Worm (Caenorhabditis elegans) whole organism, L1 larva: ENCODE results near the gene sut-2.

ENCODE experiments used
- aha-1 ChIP-seq: fragments of 150-350 bp; optimal IDR thresholded peaks from 2 replicates; lab custom pipeline; 2014; ENCODE audit warnings: missing biosample characterization, missing genetic modification characterization
- aly-2 ChIP-seq: fragments of 150-350 bp; optimal IDR thresholded peaks from 2 replicates; lab custom pipeline; 2014; ENCODE audit warnings: missing biosample characterization, missing genetic modification characterization
- blmp-1 ChIP-seq: fragments of 150-350 bp; optimal IDR thresholded peaks from 2 replicates; lab custom pipeline; 2014; ENCODE audit warnings: missing biosample characterization, missing genetic modification characterization
- elt-3 ChIP-seq, 6 experiments: fragments of 150-350 bp in 1 of 6; sonication (generic microtip); optimal IDR thresholded peaks; 2 replicates each; lab custom pipeline; 2017 to 2018; ENCODE audit warnings: missing biosample characterization in 6 of 6, missing genetic modification characterization in 6 of 6, inconsistent platforms in 1 of 6
- grh-1 ChIP-seq: fragments of 200-800 bp; sonication (Bioruptor generic); IDR thresholded peaks from 2 replicates; pipeline ENCODE4 v1.3.6; 2022; ENCODE audit warnings: missing genetic modification reagents, missing genetic modification characterization, missing compliant biosample characterization
- lin-13 ChIP-seq: fragments of 150-350 bp; optimal IDR thresholded peaks from 2 replicates; lab custom pipeline; 2014; ENCODE audit warnings: missing biosample characterization, missing genetic modification reagents, missing genetic modification characterization
- lin-14 ChIP-seq: fragments of 200-800 bp; sonication (Bioruptor generic); optimal IDR thresholded peaks from 2 replicates; lab custom pipeline; 2018; ENCODE audit warnings: mild to moderate bottlenecking, missing genetic modification characterization, moderate library complexity, missing compliant biosample characterization
- nhr-47 ChIP-seq: sonication (generic microtip); optimal IDR thresholded peaks from 2 replicates; lab custom pipeline; 2016; ENCODE audit warnings: mild to moderate bottlenecking, missing genetic modification characterization, moderate library complexity, missing compliant biosample characterization
- skn-1 ChIP-seq: fragments of 150-350 bp; optimal IDR thresholded peaks from 2 replicates; lab custom pipeline; 2014; ENCODE audit warnings: missing biosample characterization, missing genetic modification characterization
- snpc-4 ChIP-seq: fragments of 150-350 bp; optimal IDR thresholded peaks from 2 replicates; lab custom pipeline; 2014; ENCODE audit warnings: missing biosample characterization, missing genetic modification characterization
- xbp-1 ChIP-seq: sonication (generic microtip); optimal IDR thresholded peaks from 2 replicates; lab custom pipeline; 2016; ENCODE audit warnings: missing genetic modification characterization, missing compliant biosample characterization
- zag-1 ChIP-seq: fragments of 150-350 bp; optimal IDR thresholded peaks from 2 replicates; lab custom pipeline; 2014; ENCODE audit warnings: missing biosample characterization, missing genetic modification characterization

ce11 chrV:4570833-4571232 is 984 bp upstream of the sut-2 start, which contains the start of gene Y61A9LA.3:
- TF ChIP-seq aha-1 (tag; lab: Kevin White, UChicago) (no peak), aly-2 (tag; lab: Kevin White, UChicago) (no peak), nhr-47 (tag; lab: Kevin White, UChicago) (no peak), snpc-4 (tag; lab: Kevin White, UChicago) (no peak), skn-1 (tag; lab: Kevin White, UChicago) (no peak), lin-13 (GFP tag; lab: Kevin White, UChicago) (no peak), elt-3 (tag; optimal IDR thresholded peaks at IDR 0.05; lab: Kevin White, UChicago) (no peak), zag-1 (tag; lab: Kevin White, UChicago) (no peak), blmp-1 (tag; lab: Kevin White, UChicago) (no peak), grh-1 (GFP tag; lab: Robert Waterston, UW) (no peak), xbp-1 (tag; lab: Kevin White, UChicago) (no peak), lin-14 (GFP tag; lab: Kevin White, UChicago) (no peak)
